Worm (Caenorhabditis elegans) whole organism, mixed stage, embryonic: ENCODE measurements around the gene gtbp-1.

ENCODE experiments used
- elt-1 ChIP-seq: sonication (generic microtip); optimal IDR thresholded peaks from 2 replicates; lab custom pipeline; 2017; ENCODE audit warnings: missing genetic modification characterization, mild to moderate bottlenecking, missing compliant biosample characterization, antibody characterized with exemption, moderate library complexity, borderline replicate concordance; ENCODE audit not compliant: insufficient read depth
- lin-13 ChIP-seq: fragments of 150-350 bp; optimal IDR thresholded peaks from 2 replicates; lab custom pipeline; 2014; ENCODE audit warnings: missing biosample characterization, missing genetic modification characterization
- lsy-2 ChIP-seq: fragments of 150-350 bp; optimal IDR thresholded peaks from 2 replicates; lab custom pipeline; 2014; ENCODE audit warnings: missing biosample characterization, missing genetic modification characterization
- mab-5 ChIP-seq: fragments of 150-350 bp; optimal IDR thresholded peaks from 2 replicates; lab custom pipeline; 2014; ENCODE audit warnings: missing biosample characterization, missing genetic modification characterization
- nhr-28 ChIP-seq: fragments of 150-350 bp; optimal IDR thresholded peaks from 2 replicates; lab custom pipeline; 2014; ENCODE audit warnings: missing biosample characterization, missing genetic modification characterization

DNA sequence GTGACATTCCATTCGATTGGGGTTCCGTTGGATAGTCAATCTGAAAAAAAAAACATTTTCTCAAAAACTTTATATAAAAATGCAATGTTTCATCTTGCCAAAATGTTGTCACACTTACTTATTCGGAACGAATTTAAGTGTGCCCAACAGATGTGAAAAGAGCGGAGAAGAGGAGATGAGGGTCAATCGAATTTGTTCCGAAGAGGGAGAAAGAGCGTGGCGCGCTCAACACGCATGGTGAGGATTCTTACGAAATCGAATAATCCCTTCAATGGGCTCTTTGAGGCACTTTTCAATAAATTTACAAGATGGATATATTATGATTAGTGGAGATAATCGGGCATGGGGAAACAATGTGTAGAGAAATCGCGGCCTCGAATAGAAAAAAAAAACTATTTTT, 42.1 kb upstream of the gtbp-1 start:
- TF ChIP-seq elt-1 (tag; lab: Kevin White, UChicago) (no peak), nhr-28 (tag; lab: Kevin White, UChicago) (no peak), lin-13 (no peak), mab-5 (tag; lab: Kevin White, UChicago) (no peak), lsy-2 (no peak)
